Worm (Caenorhabditis elegans) whole organism, late embryonic: ENCODE measurements around the gene atg-9.

Source experiments
- K02D7.2 ChIP-seq: sonication (generic microtip); optimal IDR thresholded peaks from 2 replicates; lab custom pipeline; 2017; ENCODE audit warnings: mild to moderate bottlenecking, missing genetic modification characterization, missing compliant biosample characterization
- che-1 ChIP-seq: sonication (generic microtip); optimal IDR thresholded peaks from 2 replicates; lab custom pipeline; 2016; ENCODE audit warnings: mild to moderate bottlenecking, missing genetic modification characterization, missing compliant biosample characterization
- fkh-10 ChIP-seq: fragments of 150-350 bp; optimal IDR thresholded peaks from 2 replicates; lab custom pipeline; 2014; ENCODE audit warnings: missing biosample characterization, missing genetic modification reagents, missing genetic modification characterization

DNA sequence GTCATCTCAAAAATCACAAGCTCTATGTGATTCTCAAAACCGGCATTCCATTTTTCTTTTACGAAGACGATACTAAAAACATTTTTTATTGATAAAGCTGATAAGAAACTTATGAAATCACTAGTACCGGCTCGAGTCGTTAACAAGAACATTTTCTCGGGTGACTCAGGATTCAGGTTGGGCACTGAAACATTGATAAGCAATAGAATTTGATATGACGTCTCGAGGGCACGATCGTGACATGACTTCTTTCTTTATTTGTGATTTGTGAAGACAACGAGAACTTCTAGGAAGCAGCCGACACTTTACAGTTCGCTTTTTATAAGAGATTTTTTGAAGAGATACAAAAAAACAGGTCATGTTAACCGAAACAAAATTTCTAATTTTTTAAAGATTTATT, 15.5 kb upstream of the atg-9 start:
- TF ChIP-seq fkh-10: no peak
- no peak for TF ChIP-seq che-1
- no peak for TF ChIP-seq K02D7.2
